Fruit fly (Drosophila melanogaster) whole organism, prepupa: ENCODE measurements around the gene CG12236.

Experiments
- Blimp-1 ChIP-seq: fragments of 200-800 bp; sonication (Bioruptor generic); optimal IDR thresholded peaks from 3 replicates; lab custom pipeline; 2017; ENCODE audit warnings: missing biosample characterization, missing genetic modification characterization, mild to moderate bottlenecking, moderate library complexity, missing genetic modification reagents
- CG10631 ChIP-seq: fragments of 200-800 bp; sonication (Bioruptor generic); optimal IDR thresholded peaks from 2 replicates; lab custom pipeline; 2016; ENCODE audit warnings: missing biosample characterization, missing genetic modification characterization
- CG10669 ChIP-seq: fragments of 200-800 bp; sonication (Bioruptor generic); optimal IDR thresholded peaks from 3 replicates; lab custom pipeline; 2018; ENCODE audit warnings: missing biosample characterization, mild to moderate bottlenecking, missing genetic modification characterization, moderate library complexity
- CG11294 ChIP-seq: fragments of 200-800 bp; sonication (Bioruptor generic); IDR thresholded peaks from 2 replicates; pipeline ENCODE4 v1.3.6; 2022; ENCODE audit warnings: missing biosample characterization, missing genetic modification characterization
- CG11762 ChIP-seq: fragments of 200-800 bp; sonication (Bioruptor generic); optimal IDR thresholded peaks from 3 replicates; lab custom pipeline; 2016; ENCODE audit warnings: missing biosample characterization, missing genetic modification characterization; ENCODE audit not compliant: insufficient read depth
- CG15336 ChIP-seq: fragments of 200-800 bp; sonication (Bioruptor generic); IDR thresholded peaks from 2 replicates; pipeline ENCODE4 v1.3.6; 2022; ENCODE audit warnings: missing biosample characterization, missing genetic modification characterization
- CG1621 ChIP-seq: fragments of 200-800 bp; sonication (Bioruptor generic); optimal IDR thresholded peaks from 3 replicates; lab custom pipeline; 2018; ENCODE audit warnings: missing biosample characterization, mild to moderate bottlenecking, missing genetic modification characterization
- CG16779 ChIP-seq: fragments of 200-800 bp; sonication (Bioruptor generic); optimal IDR thresholded peaks from 3 replicates; lab custom pipeline; 2017; ENCODE audit warnings: missing biosample characterization, mild to moderate bottlenecking, missing genetic modification characterization
- CG31627 ChIP-seq: fragments of 200-800 bp; sonication (Bioruptor generic); optimal IDR thresholded peaks from 3 replicates; lab custom pipeline; 2016; ENCODE audit warnings: missing biosample characterization, missing genetic modification characterization
- CG32006 ChIP-seq: fragments of 200-800 bp; sonication (Bioruptor generic); optimal IDR thresholded peaks from 3 replicates; lab custom pipeline; 2017; ENCODE audit warnings: missing biosample characterization, mild to moderate bottlenecking, missing genetic modification characterization
- CG34406 ChIP-seq: fragments of 200-800 bp; sonication (Bioruptor generic); optimal IDR thresholded peaks from 3 replicates; lab custom pipeline; 2016; ENCODE audit warnings: missing biosample characterization, missing genetic modification characterization
- CG6163 ChIP-seq: fragments of 200-800 bp; sonication (Bioruptor generic); IDR thresholded peaks from 3 replicates; pipeline ENCODE4 v1.3.6; 2022; ENCODE audit warnings: missing biosample characterization, missing genetic modification characterization
- CG6276 ChIP-seq: fragments of 200-800 bp; sonication (Bioruptor generic); optimal IDR thresholded peaks from 2 replicates; lab custom pipeline; 2017; ENCODE audit warnings: missing biosample characterization, mild to moderate bottlenecking, missing genetic modification characterization
- CG6792 ChIP-seq: fragments of 200-800 bp; sonication (Bioruptor generic); optimal IDR thresholded peaks from 3 replicates; lab custom pipeline; 2016; ENCODE audit warnings: missing biosample characterization, missing genetic modification characterization
- CG6808 ChIP-seq: fragments of 200-800 bp; sonication (Bioruptor generic); optimal IDR thresholded peaks from 3 replicates; lab custom pipeline; 2017; ENCODE audit warnings: missing biosample characterization, missing genetic modification characterization, mild to moderate bottlenecking, moderate library complexity, missing genetic modification reagents
- CG6854 ChIP-seq: fragments of 200-800 bp; sonication (Bioruptor generic); optimal IDR thresholded peaks from 2 replicates; lab custom pipeline; 2017; ENCODE audit warnings: missing biosample characterization, mild to moderate bottlenecking, missing genetic modification characterization
- CG8319 ChIP-seq: fragments of 200-800 bp; sonication (Bioruptor generic); optimal IDR thresholded peaks from 3 replicates; lab custom pipeline; 2016; ENCODE audit warnings: missing biosample characterization, missing genetic modification characterization
- CG9139 ChIP-seq: fragments of 200-800 bp; sonication (Bioruptor generic); optimal IDR thresholded peaks from 3 replicates; lab custom pipeline; 2017; ENCODE audit warnings: missing biosample characterization, mild to moderate bottlenecking, missing genetic modification characterization
- Eip75B ChIP-seq: fragments of 200-800 bp; sonication (Bioruptor generic); optimal IDR thresholded peaks from 3 replicates; lab custom pipeline; 2016; ENCODE audit warnings: missing biosample characterization, missing genetic modification characterization
- Eip78C ChIP-seq: fragments of 200-800 bp; sonication (Bioruptor generic); peaks from one replicate; lab custom pipeline; 2016; ENCODE audit warnings: missing biosample characterization, missing genetic modification characterization
- Eip93F ChIP-seq: fragments of 200-800 bp; sonication (Bioruptor generic); optimal IDR thresholded peaks from 2 replicates; lab custom pipeline; 2016; ENCODE audit warnings: missing biosample characterization, mild to moderate bottlenecking, missing genetic modification characterization
- Gug ChIP-seq: fragments of 200-800 bp; sonication (Bioruptor generic); IDR thresholded peaks from 2 replicates; pipeline ENCODE4 v1.3.6; 2022; ENCODE audit warnings: missing biosample characterization, missing genetic modification characterization
- Hr38 ChIP-seq: sonication (Bioruptor generic); optimal IDR thresholded peaks from 2 replicates; lab custom pipeline; 2016; ENCODE audit warnings: missing biosample characterization, missing genetic modification characterization
- Hr4 ChIP-seq: fragments of 200-800 bp; sonication (Bioruptor generic); optimal IDR thresholded peaks from 3 replicates; lab custom pipeline; 2016; ENCODE audit warnings: missing biosample characterization, missing genetic modification characterization
- OdsH ChIP-seq: fragments of 200-800 bp; sonication (Bioruptor generic); optimal IDR thresholded peaks from 3 replicates; lab custom pipeline; 2016; ENCODE audit warnings: missing biosample characterization, missing genetic modification characterization
- Smox ChIP-seq: fragments of 200-800 bp; sonication (Bioruptor generic); optimal IDR thresholded peaks from 3 replicates; lab custom pipeline; 2016; ENCODE audit warnings: missing biosample characterization, missing genetic modification characterization
- Sox102F ChIP-seq: fragments of 200-800 bp; sonication (Bioruptor generic); optimal IDR thresholded peaks from 2 replicates; lab custom pipeline; 2016; ENCODE audit warnings: missing biosample characterization, mild to moderate bottlenecking, missing genetic modification characterization
- Sox14 ChIP-seq: fragments of 200-800 bp; sonication (Bioruptor generic); optimal IDR thresholded peaks from 3 replicates; lab custom pipeline; 2016; ENCODE audit warnings: missing biosample characterization, missing genetic modification characterization
- Sox15 ChIP-seq: fragments of 200-800 bp; sonication (Bioruptor generic); optimal IDR thresholded peaks from 3 replicates; lab custom pipeline; 2016; ENCODE audit warnings: missing biosample characterization, missing genetic modification characterization
- achi ChIP-seq: fragments of 200-800 bp; sonication (Bioruptor generic); optimal IDR thresholded peaks from 3 replicates; lab custom pipeline; 2016; ENCODE audit warnings: missing biosample characterization, missing genetic modification characterization
- acj6 ChIP-seq: fragments of 200-800 bp; sonication (Bioruptor generic); optimal IDR thresholded peaks from 3 replicates; lab custom pipeline; 2016; ENCODE audit warnings: missing biosample characterization, missing genetic modification characterization
- cyc ChIP-seq: fragments of 200-800 bp; sonication (Bioruptor generic); optimal IDR thresholded peaks from 3 replicates; lab custom pipeline; 2016; ENCODE audit warnings: missing biosample characterization, missing genetic modification characterization
- dac ChIP-seq: fragments of 200-800 bp; sonication (Bioruptor generic); optimal IDR thresholded peaks from 2 replicates; lab custom pipeline; 2017; ENCODE audit warnings: missing biosample characterization, mild to moderate bottlenecking, missing genetic modification characterization
- eg ChIP-seq: fragments of 200-800 bp; sonication (Bioruptor generic); IDR thresholded peaks from 3 replicates; pipeline ENCODE4 v1.3.6; 2022; ENCODE audit warnings: missing biosample characterization, missing genetic modification characterization
- esn ChIP-seq: fragments of 200-800 bp; sonication (Bioruptor generic); optimal IDR thresholded peaks from 2 replicates; lab custom pipeline; 2016; ENCODE audit warnings: missing biosample characterization, mild to moderate bottlenecking, missing genetic modification characterization, moderate library complexity
- fd85E ChIP-seq: fragments of 200-800 bp; sonication (Bioruptor generic); optimal IDR thresholded peaks from 3 replicates; lab custom pipeline; 2016; ENCODE audit warnings: missing biosample characterization, missing genetic modification characterization
- fkh ChIP-seq: fragments of 200-800 bp; sonication (Bioruptor generic); optimal IDR thresholded peaks from 3 replicates; lab custom pipeline; 2017; ENCODE audit warnings: missing biosample characterization, mild to moderate bottlenecking, missing genetic modification characterization, moderate library complexity
- lz ChIP-seq: fragments of 200-800 bp; sonication (Bioruptor generic); optimal IDR thresholded peaks from 3 replicates; lab custom pipeline; 2016; ENCODE audit warnings: missing biosample characterization, missing genetic modification characterization
- spab ChIP-seq: fragments of 200-800 bp; sonication (Bioruptor generic); optimal IDR thresholded peaks from 2 replicates; lab custom pipeline; 2017; ENCODE audit warnings: missing biosample characterization, mild to moderate bottlenecking, missing genetic modification characterization, missing genetic modification reagents
- vri ChIP-seq: fragments of 200-800 bp; sonication (Bioruptor generic); optimal IDR thresholded peaks from 3 replicates; lab custom pipeline; 2016; ENCODE audit warnings: missing biosample characterization, mild to moderate bottlenecking, missing genetic modification characterization

The CG12236 gene

DNA sequence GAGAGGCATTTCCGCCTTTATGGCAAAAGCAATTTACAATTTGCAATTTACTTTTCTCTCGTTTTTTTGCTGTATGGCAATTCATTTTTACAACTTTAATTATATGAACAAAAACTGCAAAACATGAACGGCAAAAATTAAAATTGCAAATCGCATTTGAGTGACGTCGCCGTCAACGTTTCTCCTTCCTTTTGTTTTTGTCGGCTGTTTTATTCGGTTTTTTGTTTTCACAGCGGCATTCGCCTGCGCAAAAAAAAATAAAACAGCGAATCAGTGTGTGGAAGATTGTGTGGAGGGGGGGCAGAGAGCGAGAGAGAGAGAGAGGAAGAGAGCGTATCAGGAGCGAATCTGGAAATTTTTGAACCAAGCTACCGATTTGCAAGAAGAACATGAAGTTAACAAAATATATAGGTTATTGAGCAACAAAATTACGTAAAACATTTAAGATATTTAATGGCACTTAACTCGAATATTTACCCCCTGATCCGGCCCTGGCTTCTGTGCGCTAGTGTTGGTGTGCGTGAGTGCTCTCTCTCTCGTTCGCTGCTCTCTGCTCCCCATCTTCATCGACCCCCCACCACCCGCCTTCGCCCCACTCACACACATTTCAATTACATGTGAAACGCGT, 10.7 kb downstream of the CG12236 start (continued):
- TF ChIP-seq Blimp-1 (GFP tag; lab: Kevin White, UChicago) (peak; percentile 96), Sox14 (GFP tag; lab: Kevin White, UChicago) (peak; percentile 100), achi (GFP tag; lab: Kevin White, UChicago) (peak; percentile 99), CG10631 (GFP tag; lab: Kevin White, UChicago) (peak; percentile 99), Eip75B (GFP tag; lab: Kevin White, UChicago) (peak; percentile 100), CG15336 (GFP tag; lab: Robert Waterston, UW) (peak; percentile 99), CG10669 (GFP tag; lab: Kevin White, UChicago) (peak; percentile 99), CG6792 (GFP tag; lab: Kevin White, UChicago) (peak; percentile 100), vri (GFP tag; lab: Kevin White, UChicago) (peak; percentile 99), eg (GFP tag; lab: Robert Waterston, UW) (peak; percentile 100), CG34406 (GFP tag; lab: Kevin White, UChicago) (peak; percentile 99), Eip78C (GFP tag; lab: Kevin White, UChicago) (peak; percentile 100), Gug (GFP tag; lab: Robert Waterston, UW) (peak; percentile 99), Eip93F (peak; percentile 97), CG6808 (GFP tag; lab: Kevin White, UChicago) (peak; percentile 99), CG1621 (tag; lab: Kevin White, UChicago) (peak; percentile 99), lz (peak; percentile 100), Smox (peak; percentile 99), fkh (GFP tag; lab: Kevin White, UChicago) (peak; percentile 93), CG9139 (GFP tag; lab: Kevin White, UChicago) (peak; percentile 99), spab (GFP tag; lab: Kevin White, UChicago) (peak; percentile 99), cyc (GFP tag; lab: Kevin White, UChicago) (peak; percentile 99), CG6854 (GFP tag; lab: Kevin White, UChicago) (peak; percentile 99), acj6 (GFP tag; lab: Kevin White, UChicago) (peak; percentile 100), CG16779 (tag; lab: Kevin White, UChicago) (peak; percentile 99), CG11294 (GFP tag; lab: Robert Waterston, UW) (peak; percentile 99), CG11762 (GFP tag; lab: Kevin White, UChicago) (peak; percentile 99), Hr38 (GFP tag; lab: Kevin White, UChicago) (peak; percentile 89), OdsH (GFP tag; lab: Kevin White, UChicago) (peak; percentile 100), esn (GFP tag; lab: Kevin White, UChicago) (peak; percentile 100), CG32006 (peak; percentile 100), dac (peak; percentile 99), Sox15 (GFP tag; lab: Kevin White, UChicago) (peak; percentile 99), CG8319 (GFP tag; lab: Kevin White, UChicago) (peak; percentile 99), Sox102F (peak; percentile 99), fd85E (peak; percentile 98)
- TF ChIP-seq, all 60 proteins: peak for 60

DNA sequence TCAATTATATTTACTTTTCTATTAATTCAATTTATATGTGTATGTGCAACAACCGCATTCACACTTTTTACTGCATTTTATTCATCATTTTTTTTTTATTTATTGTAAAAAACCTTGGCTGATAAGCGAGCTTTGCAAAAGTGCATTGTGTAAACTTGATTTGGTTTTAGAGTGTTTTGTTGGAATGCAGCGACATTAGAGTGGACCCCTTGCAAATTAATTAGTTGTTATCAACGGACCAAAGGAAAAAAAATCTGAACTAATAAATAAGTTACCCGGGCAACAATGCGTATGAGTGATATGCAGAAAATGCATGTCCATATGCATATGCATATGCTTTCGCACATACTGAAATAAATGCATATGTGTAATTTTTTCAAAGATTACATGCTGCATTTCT, 13.0 kb downstream of the CG12236 start:
- TF ChIP-seq CG6163 (GFP tag; lab: Robert Waterston, UW), result 0 out of 3 replicates have a peak, but pooled peaks have one; percentile 19
- TF ChIP-seq eg (GFP tag; lab: Robert Waterston, UW), result peak; percentile 57; the same call in 2 of the 3 replicates
- peak; percentile 55 for TF ChIP-seq CG6276 (GFP tag; lab: Kevin White, UChicago)
- peak; percentile 49; the same call in 1 of the 2 replicates for TF ChIP-seq CG15336 (GFP tag; lab: Robert Waterston, UW)
- TF ChIP-seq CG31627, result no peak
- no peak for TF ChIP-seq Hr4 (GFP tag; lab: Kevin White, UChicago)
- peak; percentile 1 for TF ChIP-seq CG32006
- TF ChIP-seq CG6792 (GFP tag; lab: Kevin White, UChicago), result no peak
- TF ChIP-seq CG16779 (tag; lab: Kevin White, UChicago), result peak; percentile 6
- no peak for TF ChIP-seq achi (GFP tag; lab: Kevin White, UChicago)
- no peak for TF ChIP-seq fd85E
